Worm (Caenorhabditis elegans) whole organism, L3 larva: ENCODE results near the gene C40A11.2.

Experiments used
- ZK546.5 ChIP-seq: sonication (generic microtip); optimal IDR thresholded peaks from 2 replicates; lab custom pipeline; 2017; ENCODE audit warnings: missing biosample characterization, missing genetic modification characterization
- aly-2 ChIP-seq: fragments of 150-350 bp; optimal IDR thresholded peaks from 2 replicates; lab custom pipeline; 2014; ENCODE audit warnings: missing biosample characterization, missing genetic modification characterization
- ceh-28 ChIP-seq: fragments of 150-350 bp; optimal IDR thresholded peaks from 2 replicates; lab custom pipeline; 2014; ENCODE audit warnings: missing biosample characterization, missing genetic modification reagents, missing genetic modification characterization
- ceh-82 ChIP-seq: fragments of 150-350 bp; optimal IDR thresholded peaks from 2 replicates; lab custom pipeline; 2014; ENCODE audit warnings: missing biosample characterization, missing genetic modification characterization
- ceh-9 ChIP-seq: sonication (generic microtip); optimal IDR thresholded peaks from 2 replicates; lab custom pipeline; 2018; ENCODE audit warnings: missing biosample characterization, missing genetic modification characterization
- daf-12 ChIP-seq: fragments of 150-350 bp; optimal IDR thresholded peaks from 2 replicates; lab custom pipeline; 2014; ENCODE audit warnings: missing biosample characterization, missing genetic modification reagents, missing genetic modification characterization
- egl-27 ChIP-seq: sonication (generic microtip); optimal IDR thresholded peaks from 4 replicates; lab custom pipeline; 2017; ENCODE audit warnings: missing biosample characterization, missing genetic modification reagents, missing genetic modification characterization
- egl-5 ChIP-seq: fragments of 150-350 bp; optimal IDR thresholded peaks from 2 replicates; lab custom pipeline; 2017; ENCODE audit warnings: missing biosample characterization, missing genetic modification reagents, missing genetic modification characterization, inconsistent platforms
- elt-1 ChIP-seq: fragments of 150-350 bp; optimal IDR thresholded peaks from 2 replicates; lab custom pipeline; 2014; ENCODE audit warnings: missing biosample characterization, missing genetic modification characterization
- elt-2 ChIP-seq: sonication (generic microtip); optimal IDR thresholded peaks from 2 replicates; lab custom pipeline; 2016; ENCODE audit warnings: missing genetic modification reagents, mild to moderate bottlenecking, missing genetic modification characterization, missing compliant biosample characterization
- elt-3 ChIP-seq, 3 experiments: fragments of 150-350 bp in 1 of 3; sonication (generic microtip) in 2 of 3; optimal IDR thresholded peaks; 2 replicates in 2 of 3; 4 replicates in 1 of 3; lab custom pipeline; 2014 to 2017; ENCODE audit warnings: missing biosample characterization in 3 of 3, missing genetic modification characterization in 3 of 3
- eor-1 ChIP-seq, 2 experiments: fragments of 150-350 bp; optimal IDR thresholded peaks; 2 replicates each; lab custom pipeline; 2014 to 2018; ENCODE audit warnings: missing biosample characterization in 2 of 2, missing genetic modification characterization in 2 of 2
- fkh-10 ChIP-seq: sonication (generic microtip); optimal IDR thresholded peaks from 2 replicates; lab custom pipeline; 2017; ENCODE audit warnings: missing biosample characterization, missing genetic modification reagents, missing genetic modification characterization
- fkh-2 ChIP-seq: fragments of 150-350 bp; optimal IDR thresholded peaks from 2 replicates; lab custom pipeline; 2014; ENCODE audit warnings: missing biosample characterization, missing genetic modification reagents, missing genetic modification characterization
- fos-1 ChIP-seq: fragments of 150-350 bp; optimal IDR thresholded peaks from 2 replicates; lab custom pipeline; 2014; ENCODE audit warnings: missing biosample characterization, missing genetic modification characterization
- jun-1 ChIP-seq: fragments of 150-350 bp; optimal IDR thresholded peaks from 2 replicates; lab custom pipeline; 2014; ENCODE audit warnings: missing biosample characterization, missing genetic modification reagents, missing genetic modification characterization
- lin-15B ChIP-seq: fragments of 150-350 bp; optimal IDR thresholded peaks from 2 replicates; lab custom pipeline; 2014; ENCODE audit warnings: missing biosample characterization, missing genetic modification characterization
- nfya-1 ChIP-seq: sonication (generic microtip); optimal IDR thresholded peaks from 2 replicates; lab custom pipeline; 2017; ENCODE audit warnings: missing genetic modification characterization, mild to moderate bottlenecking, missing compliant biosample characterization, antibody characterized with exemption, moderate library complexity; ENCODE audit not compliant: insufficient read depth
- nhr-11 ChIP-seq: fragments of 150-350 bp; optimal IDR thresholded peaks from 2 replicates; lab custom pipeline; 2014; ENCODE audit warnings: missing biosample characterization, missing genetic modification characterization
- nhr-23 ChIP-seq: fragments of 150-350 bp; optimal IDR thresholded peaks from 2 replicates; lab custom pipeline; 2014; ENCODE audit warnings: missing biosample characterization, missing genetic modification reagents, missing genetic modification characterization
- nhr-25 ChIP-seq: sonication (generic microtip); optimal IDR thresholded peaks from 2 replicates; lab custom pipeline; 2017; ENCODE audit warnings: missing biosample characterization, missing genetic modification characterization
- nhr-28 ChIP-seq: fragments of 150-350 bp; optimal IDR thresholded peaks from 2 replicates; lab custom pipeline; 2014; ENCODE audit warnings: missing biosample characterization, missing genetic modification characterization
- nhr-43 ChIP-seq: sonication (generic microtip); optimal IDR thresholded peaks from 2 replicates; lab custom pipeline; 2016; ENCODE audit warnings: mild to moderate bottlenecking, missing genetic modification characterization, missing compliant biosample characterization; ENCODE audit not compliant: poor library complexity, severe bottlenecking
- nhr-76 ChIP-seq: fragments of 150-350 bp; sonication (generic microtip); optimal IDR thresholded peaks from 5 replicates; lab custom pipeline; 2014; ENCODE audit warnings: missing biosample characterization, missing genetic modification characterization
- nhr-77 ChIP-seq: fragments of 150-350 bp; optimal IDR thresholded peaks from 2 replicates; lab custom pipeline; 2014; ENCODE audit warnings: missing biosample characterization, missing genetic modification characterization
- pha-4 ChIP-seq: fragments of 150-350 bp; optimal IDR thresholded peaks from 2 replicates; lab custom pipeline; 2014; ENCODE audit warnings: missing biosample characterization, missing genetic modification reagents, missing genetic modification characterization
- pqm-1 ChIP-seq: fragments of 150-350 bp; optimal IDR thresholded peaks from 2 replicates; lab custom pipeline; 2017; ENCODE audit warnings: missing biosample characterization, missing genetic modification characterization, inconsistent platforms
- sea-2 ChIP-seq: fragments of 150-350 bp; sonication (generic microtip); optimal IDR thresholded peaks from 4 replicates; lab custom pipeline; 2014; ENCODE audit warnings: missing biosample characterization, missing genetic modification reagents, missing genetic modification characterization
- skn-1 ChIP-seq: fragments of 150-350 bp; optimal IDR thresholded peaks from 2 replicates; lab custom pipeline; 2014; ENCODE audit warnings: missing biosample characterization, missing genetic modification characterization
- tbx-2 ChIP-seq: sonication (generic microtip); optimal IDR thresholded peaks from 2 replicates; lab custom pipeline; 2016; ENCODE audit warnings: mild to moderate bottlenecking, missing genetic modification characterization, missing compliant biosample characterization
- unc-39 ChIP-seq: sonication (generic microtip); optimal IDR thresholded peaks from 4 replicates; lab custom pipeline; 2017; ENCODE audit warnings: missing biosample characterization, missing genetic modification characterization
- unc-62 ChIP-seq: fragments of 150-350 bp; sonication (generic microtip); optimal IDR thresholded peaks from 4 replicates; lab custom pipeline; 2014; ENCODE audit warnings: missing biosample characterization, missing genetic modification reagents, missing genetic modification characterization
- zag-1 ChIP-seq: fragments of 150-350 bp; optimal IDR thresholded peaks from 2 replicates; lab custom pipeline; 2014; ENCODE audit warnings: missing biosample characterization, missing genetic modification characterization

The C40A11.2 gene

DNA sequence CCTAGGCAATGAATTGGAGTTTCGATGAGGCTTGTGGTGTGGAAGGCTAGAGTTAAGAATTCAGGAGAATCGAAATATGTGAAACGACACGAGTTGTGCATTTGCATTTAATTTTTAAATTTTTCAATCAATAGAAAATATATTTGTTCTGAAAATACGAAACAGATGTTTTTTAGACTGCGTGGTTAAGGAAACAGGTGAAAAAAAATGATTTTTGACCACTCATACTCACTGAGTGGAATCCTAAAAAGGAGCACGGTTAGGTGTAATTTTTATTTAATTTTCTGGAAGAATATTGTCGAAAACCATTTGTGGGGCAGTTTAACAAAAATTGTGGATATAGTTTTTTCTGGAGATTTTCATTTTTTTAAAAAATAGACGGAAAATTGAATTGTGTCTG is 30.0 kb upstream of the C40A11.2 start, which contains the start of gene srh-195:
Gene srh-195, minus strand, starts transcription at position 101 of the 400 bp plus-strand sequence.
- no peak for TF ChIP-seq nhr-11 (tag; lab: Kevin White, UChicago)
- TF ChIP-seq fos-1 = no peak
- no peak for TF ChIP-seq jun-1 (tag; lab: Kevin White, UChicago)
- TF ChIP-seq nfya-1 (tag; lab: Kevin White, UChicago) = no peak
- no peak for TF ChIP-seq ZK546.5
- no peak for TF ChIP-seq lin-15B
- no peak for TF ChIP-seq tbx-2 (tag; lab: Kevin White, UChicago)

DNA sequence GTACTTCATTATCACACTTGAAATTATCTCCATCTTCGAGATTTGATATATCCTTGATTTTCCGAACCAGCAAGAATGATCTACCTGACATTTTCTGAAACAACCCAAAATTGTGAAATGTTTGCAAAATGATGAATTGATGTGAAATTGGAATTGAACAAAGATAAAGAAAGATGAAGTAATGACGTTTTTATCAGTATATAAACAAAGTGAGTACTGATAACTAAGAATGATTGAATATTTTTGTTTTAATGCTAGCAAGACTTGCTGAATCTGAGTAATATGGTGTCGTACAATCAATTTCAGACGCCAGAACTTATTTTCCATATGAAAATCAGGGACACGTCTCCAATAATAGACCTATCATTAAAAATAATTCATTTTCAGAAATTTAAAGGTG is 24.7 kb upstream of the C40A11.2 start, which contains the start of gene math-37:
Gene math-37, minus strand, starts transcription at position 101 of the 400 bp plus-strand sequence.
- TF ChIP-seq fkh-10 (GFP tag; lab: Kevin White, UChicago) (no peak), pqm-1 (peak; percentile 18), fkh-2 (tag; lab: Kevin White, UChicago) (no peak), pha-4 (tag; lab: Kevin White, UChicago) (no peak), nhr-43 (no peak), elt-2 (tag; lab: Kevin White, UChicago) (peak; percentile 55), daf-12 (tag; lab: Kevin White, UChicago) (no peak), zag-1 (tag; lab: Kevin White, UChicago) (no peak)

DNA sequence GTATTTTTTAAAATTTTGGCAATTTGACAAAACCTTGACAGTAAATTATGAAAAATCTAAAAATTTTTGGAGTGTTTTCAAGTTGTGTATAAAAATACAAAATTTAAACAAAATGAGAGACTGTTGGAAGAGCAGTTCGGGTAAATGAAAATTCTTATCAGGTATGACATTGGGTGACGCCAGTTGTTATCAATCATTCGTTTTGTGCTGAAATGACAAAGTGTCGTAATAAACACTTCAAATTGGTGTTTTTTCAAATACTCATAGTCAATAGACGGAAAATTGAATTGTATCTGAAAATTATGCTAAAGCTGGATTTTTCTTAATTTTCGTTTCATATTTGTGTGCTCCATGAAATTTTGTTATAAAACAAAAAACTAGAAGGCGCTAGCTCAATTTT is 24.0 kb upstream of the C40A11.2 start:
- TF ChIP-seq ceh-9 (tag; lab: Kevin White, UChicago) (no peak), aly-2 (no peak), elt-2 (tag; lab: Kevin White, UChicago) (peak; percentile 55), jun-1 (tag; lab: Kevin White, UChicago) (no peak)
- TF ChIP-seq, all 47 proteins: peak for 1

DNA sequence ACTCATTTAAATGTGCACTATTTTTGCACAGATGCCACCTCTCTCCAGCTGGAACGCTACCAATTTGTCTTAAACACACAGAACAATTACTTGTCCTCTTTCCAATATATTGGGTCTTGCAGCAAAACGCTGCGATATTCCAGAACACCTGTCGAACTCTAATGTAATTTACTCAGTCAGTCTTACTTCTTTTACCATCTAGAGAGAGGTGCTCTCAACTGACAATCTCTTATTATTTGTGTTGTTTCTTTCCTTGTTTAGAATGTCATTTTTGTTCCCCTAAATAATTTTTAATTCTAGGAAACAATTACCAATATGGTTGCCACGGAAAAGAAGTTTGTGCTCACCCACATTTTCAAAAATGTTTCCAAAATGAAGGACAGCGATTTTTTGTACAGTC is 16.0 kb upstream of the C40A11.2 start, which contains the start of gene sdz-28:
Gene sdz-28, plus strand, starts transcription at position 301 of the 400 bp plus-strand sequence.
- TF ChIP-seq sea-2 (GFP tag; lab: Kevin White, UChicago) = no peak
- TF ChIP-seq ceh-28 (tag; lab: Kevin White, UChicago) = no peak
- no peak for TF ChIP-seq fos-1
- no peak for TF ChIP-seq elt-1 (tag; lab: Kevin White, UChicago)
- TF ChIP-seq ceh-82 (tag; lab: Kevin White, UChicago) = no peak
- TF ChIP-seq lin-15B = no peak
- TF ChIP-seq egl-5 (tag; lab: Kevin White, UChicago) = no peak
- TF ChIP-seq pha-4 (tag; lab: Kevin White, UChicago) = no peak
- TF ChIP-seq nhr-77 = no peak
- TF ChIP-seq skn-1 (tag; lab: Kevin White, UChicago) = no peak
- no peak for TF ChIP-seq nhr-76 (tag; lab: Kevin White, UChicago)

DNA sequence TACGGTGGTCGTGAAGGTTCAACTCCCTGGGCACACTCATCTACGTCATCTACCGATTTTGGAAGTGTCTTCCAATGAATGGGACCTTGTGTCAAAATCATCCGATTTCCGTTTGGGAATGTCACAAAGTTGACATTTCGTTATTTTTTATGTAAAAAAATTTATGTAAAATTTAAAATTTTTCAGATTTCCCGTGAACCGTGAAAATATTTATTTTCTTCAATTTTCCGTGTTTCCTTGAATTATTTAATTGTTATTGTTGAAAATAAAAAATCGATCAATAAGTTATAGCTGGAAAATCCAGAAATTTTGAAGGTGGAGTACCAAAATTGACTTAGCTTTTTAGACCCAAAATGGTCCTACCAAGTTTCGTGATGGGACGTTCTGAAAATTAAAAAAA is 11.1 kb upstream of the C40A11.2 start, which contains the start of gene hpo-7:
Gene hpo-7, minus strand, starts transcription at position 101 of the 400 bp plus-strand sequence.
- TF ChIP-seq tbx-2 (tag; lab: Kevin White, UChicago) = no peak
- no peak for TF ChIP-seq eor-1 (tag; optimal IDR thresholded peaks at IDR 0.05; lab: Kevin White, UChicago)
- no peak for TF ChIP-seq nhr-43
- no peak for TF ChIP-seq nhr-25 (tag; lab: Kevin White, UChicago)
- TF ChIP-seq ceh-82 (tag; lab: Kevin White, UChicago) = no peak
- TF ChIP-seq skn-1 (tag; lab: Kevin White, UChicago) = no peak
- TF ChIP-seq, all 47 proteins: peak for 0

DNA sequence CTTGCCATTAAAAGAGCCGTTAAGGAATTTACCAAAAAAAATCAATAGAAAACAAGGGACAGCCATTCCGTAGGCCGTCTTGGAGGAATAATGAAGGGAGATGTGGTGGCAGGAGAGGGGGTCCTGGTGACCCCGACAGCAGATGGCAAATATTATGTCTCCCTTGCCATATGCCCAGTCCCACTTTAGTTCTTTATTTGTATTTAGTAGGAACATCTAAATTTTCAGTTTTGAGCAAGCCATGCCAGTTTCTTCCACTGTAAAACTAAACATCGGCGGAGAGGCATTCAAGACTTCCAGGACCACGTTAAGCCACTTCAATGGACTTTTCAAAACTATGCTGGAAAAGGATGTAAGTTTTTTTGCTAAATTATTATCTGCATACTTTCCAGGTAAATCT is 9.5 kb upstream of the C40A11.2 start, which contains the start of gene C40A11.4:
Gene C40A11.4, plus strand, starts transcription at position 188 of the 400 bp plus-strand sequence.
- TF ChIP-seq egl-5 (tag; lab: Kevin White, UChicago) (no peak), unc-39 (tag; lab: Kevin White, UChicago) (no peak), nhr-23 (tag; lab: Kevin White, UChicago) (no peak), nhr-28 (tag; lab: Kevin White, UChicago) (no peak), elt-3 (tag; optimal IDR thresholded peaks at IDR 0.05; lab: Kevin White, UChicago) (no peak), unc-62 (GFP tag; lab: Kevin White, UChicago) (no peak), egl-27 (tag; lab: Kevin White, UChicago) (no peak)
- TF ChIP-seq, all 47 proteins: peak for 0
